Worm (Caenorhabditis elegans): ENCODE measurements around the gene npp-3.

npp-3 gene

DNA sequence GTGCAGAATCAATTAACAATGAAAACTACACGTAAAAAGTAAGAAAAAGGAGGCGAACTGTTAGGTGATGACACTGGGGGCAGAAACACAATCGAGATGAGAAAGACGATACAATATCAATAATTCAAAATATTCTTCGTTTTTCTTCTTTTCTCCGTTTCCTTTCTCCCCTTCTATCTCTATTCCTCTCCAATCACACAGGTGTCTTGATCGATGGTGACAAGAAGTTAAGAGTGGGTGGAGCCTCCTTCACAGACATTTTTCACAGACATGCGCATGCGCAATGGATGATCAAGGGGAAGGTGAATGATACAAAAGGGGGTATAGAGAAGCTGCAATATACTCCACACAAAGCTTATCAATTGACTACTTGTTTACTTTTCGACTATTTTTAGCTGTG, 19.8 kb downstream of the npp-3 start:
- no peak for TF ChIP-seq cog-1 (tag; optimal IDR thresholded peaks at IDR 0.05)

DNA sequence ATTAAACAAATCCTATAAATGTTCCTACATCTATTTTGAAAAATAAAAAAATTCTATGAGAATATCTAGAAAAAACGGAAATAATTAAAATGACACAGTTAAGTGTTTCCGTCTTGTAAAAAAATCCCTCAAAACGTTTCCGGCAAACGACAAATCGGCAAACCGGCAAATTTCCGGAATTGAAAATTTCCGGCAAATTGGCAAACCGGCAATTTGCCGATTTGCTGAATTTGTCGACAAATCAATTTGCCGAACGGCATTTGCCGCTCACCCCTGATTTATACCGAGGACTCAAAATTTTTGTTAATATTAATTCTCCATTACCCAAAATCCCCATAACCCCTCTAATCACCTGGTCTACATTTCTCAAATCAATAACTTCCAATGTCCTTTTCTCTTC, 21.5 kb downstream of the npp-3 start:
- TF ChIP-seq tab-1 (GFP tag; IDR thresholded peaks at IDR 0.05) (no peak), ztf-29 (GFP tag; IDR thresholded peaks at IDR 0.05) (no peak), ztf-23 (GFP tag; IDR thresholded peaks at IDR 0.05) (no peak), ref-1 (GFP tag; conservative IDR thresholded peaks at IDR 0.05) (no peak), flt-1 (GFP tag; IDR thresholded peaks at IDR 0.05) (no peak), T22C8.4 (GFP tag; IDR thresholded peaks at IDR 0.05) (no peak), cog-1 (tag; optimal IDR thresholded peaks at IDR 0.05) (no peak), med-1 (GFP tag; optimal IDR thresholded peaks at IDR 0.05; ENCODE audit: insufficient read depth) (no peak), klf-2 (GFP tag; conservative IDR thresholded peaks at IDR 0.05) (no peak)

DNA sequence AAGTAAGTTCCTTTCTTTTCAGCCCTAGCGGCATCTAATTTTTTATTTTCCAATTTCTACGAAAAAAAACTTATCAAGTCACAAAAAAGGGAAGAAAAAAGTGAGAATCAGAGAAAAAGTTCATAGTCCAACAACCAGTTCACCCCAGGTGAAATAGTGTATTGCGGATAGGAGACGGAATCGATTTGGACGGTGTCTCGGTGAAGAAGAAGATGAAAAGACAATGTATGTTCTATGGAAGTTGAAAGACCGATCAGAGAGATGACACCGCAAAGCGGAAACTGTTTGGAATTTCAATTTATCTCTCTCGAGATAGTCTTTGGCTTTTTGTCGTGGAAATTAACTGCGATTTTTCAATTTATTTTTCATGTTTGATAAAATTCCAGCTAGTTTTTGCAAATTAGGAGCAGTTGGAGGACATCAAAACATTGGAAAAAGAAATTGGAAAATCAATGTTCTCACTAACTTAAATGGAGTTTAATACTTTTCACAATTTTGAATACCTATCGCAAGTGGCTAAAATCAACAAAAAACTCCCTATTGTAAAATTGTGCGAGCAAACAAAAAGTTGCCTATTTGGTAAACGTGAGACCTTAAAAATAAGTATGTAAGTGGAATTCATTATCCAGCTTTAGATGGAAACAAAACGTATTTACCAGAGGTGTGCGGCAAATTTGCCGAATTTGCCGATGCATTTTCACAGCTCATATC, 22.2 kb downstream of the npp-3 start:
- no peak for TF ChIP-seq med-1 (GFP tag; optimal IDR thresholded peaks at IDR 0.05; ENCODE audit: insufficient read depth)
- TF ChIP-seq tab-1 (GFP tag; IDR thresholded peaks at IDR 0.05), result no peak
- no peak for TF ChIP-seq ref-1 (GFP tag; conservative IDR thresholded peaks at IDR 0.05)
- TF ChIP-seq flt-1 (GFP tag; IDR thresholded peaks at IDR 0.05), result no peak
- no peak for TF ChIP-seq klf-2 (GFP tag; conservative IDR thresholded peaks at IDR 0.05)
- no peak for TF ChIP-seq ztf-29 (GFP tag; IDR thresholded peaks at IDR 0.05)
- TF ChIP-seq ztf-23 (GFP tag; IDR thresholded peaks at IDR 0.05), result no peak
- TF ChIP-seq cog-1 (tag; optimal IDR thresholded peaks at IDR 0.05), result no peak
- no peak for TF ChIP-seq T22C8.4 (GFP tag; IDR thresholded peaks at IDR 0.05)

DNA sequence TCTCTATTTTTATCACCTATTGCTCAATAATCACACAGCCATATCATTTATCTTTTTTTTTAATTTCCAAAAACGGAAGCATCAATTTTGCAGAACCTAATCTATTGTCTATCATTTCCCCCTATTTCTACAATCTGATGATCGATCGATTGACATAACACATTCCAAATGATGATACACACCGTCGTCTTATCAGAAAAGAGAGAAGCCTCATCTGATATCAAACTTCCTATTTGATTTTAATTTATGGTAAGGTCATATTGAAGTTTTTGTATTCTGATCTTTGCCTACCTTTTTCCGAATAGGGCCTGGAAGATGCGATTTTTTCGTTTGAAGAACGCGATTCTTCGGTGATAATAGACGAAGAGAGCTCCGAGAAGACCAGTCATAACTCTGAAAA, 25.0 kb downstream of the npp-3 start:
- TF ChIP-seq ztf-29 (GFP tag; IDR thresholded peaks at IDR 0.05) (no peak), ztf-23 (GFP tag; IDR thresholded peaks at IDR 0.05) (no peak), flt-1 (GFP tag; IDR thresholded peaks at IDR 0.05) (no peak), med-1 (GFP tag; optimal IDR thresholded peaks at IDR 0.05; ENCODE audit: insufficient read depth) (no peak), T22C8.4 (GFP tag; IDR thresholded peaks at IDR 0.05) (no peak), cog-1 (tag; optimal IDR thresholded peaks at IDR 0.05) (no peak), klf-2 (GFP tag; conservative IDR thresholded peaks at IDR 0.05) (no peak), ref-1 (GFP tag; conservative IDR thresholded peaks at IDR 0.05) (no peak), tab-1 (GFP tag; IDR thresholded peaks at IDR 0.05) (no peak)

DNA sequence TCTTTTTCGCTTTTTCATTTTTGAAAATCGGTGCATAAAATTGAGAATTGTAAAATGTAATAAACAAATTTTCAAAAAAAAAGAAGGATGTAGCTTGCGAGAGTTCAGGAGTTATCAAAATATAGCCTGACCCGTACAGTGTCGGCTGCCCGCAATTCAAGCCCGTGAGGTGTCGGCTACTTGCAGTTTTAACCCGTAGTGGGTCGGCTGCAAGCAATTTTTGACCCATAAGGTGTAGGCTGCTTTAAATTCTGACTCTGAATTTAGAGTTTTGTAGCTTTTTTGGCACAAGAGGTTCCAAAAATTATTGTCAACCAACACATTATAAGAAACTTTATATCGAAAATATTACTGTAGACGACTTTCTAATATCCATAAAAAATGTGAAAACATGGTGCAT, 28.6 kb downstream of the npp-3 start:
- TF ChIP-seq flt-1 (GFP tag; IDR thresholded peaks at IDR 0.05) (no peak), med-1 (GFP tag; optimal IDR thresholded peaks at IDR 0.05; ENCODE audit: insufficient read depth) (no peak), tab-1 (GFP tag; IDR thresholded peaks at IDR 0.05) (no peak), ref-1 (GFP tag; conservative IDR thresholded peaks at IDR 0.05) (no peak), T22C8.4 (GFP tag; IDR thresholded peaks at IDR 0.05) (no peak), ztf-23 (GFP tag; IDR thresholded peaks at IDR 0.05) (no peak), klf-2 (GFP tag; conservative IDR thresholded peaks at IDR 0.05) (no peak)

DNA sequence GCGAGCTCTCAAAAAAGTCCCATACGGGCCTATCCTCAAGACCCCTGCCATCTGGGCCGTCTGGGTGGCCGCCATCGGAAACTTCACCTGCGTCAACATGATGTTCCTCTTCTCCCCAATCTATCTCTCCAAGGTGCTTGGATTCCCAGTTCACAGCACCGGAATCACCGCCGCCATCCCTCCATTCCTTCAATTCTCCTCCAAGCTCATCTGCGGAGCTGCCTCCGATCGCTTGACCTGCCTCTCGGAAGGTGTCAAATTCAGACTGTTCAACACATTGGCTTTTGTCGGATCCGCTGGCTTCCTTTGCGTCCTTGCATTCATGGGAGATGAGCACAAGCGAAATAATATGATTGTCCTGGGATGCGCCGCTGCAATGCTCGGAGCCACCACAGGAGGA, 29.6 kb downstream of the npp-3 start:
- no peak for TF ChIP-seq ztf-29 (GFP tag; IDR thresholded peaks at IDR 0.05)
- no peak for TF ChIP-seq flt-1 (GFP tag; IDR thresholded peaks at IDR 0.05)
- no peak for TF ChIP-seq ztf-23 (GFP tag; IDR thresholded peaks at IDR 0.05)

DNA sequence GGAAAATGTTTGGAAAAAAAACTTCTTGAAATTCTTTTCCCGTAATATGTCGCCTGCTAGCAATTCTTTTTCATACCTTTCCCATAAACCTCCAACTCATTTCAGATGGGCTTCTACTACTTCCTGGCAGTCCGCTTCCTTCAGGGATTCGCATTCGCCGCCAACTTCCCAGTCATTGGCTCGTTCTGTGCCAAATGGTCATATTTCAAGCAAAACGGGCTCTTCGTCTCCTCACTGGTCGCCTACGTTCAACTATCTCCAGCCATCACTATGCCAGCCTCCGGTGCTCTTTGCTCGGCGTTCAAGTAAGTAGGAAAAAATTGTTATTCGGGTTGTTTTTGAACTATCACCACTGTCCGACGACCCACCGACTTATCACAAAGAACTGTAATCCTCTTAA, 30.5 kb downstream of the npp-3 start:
- no peak for TF ChIP-seq ref-1 (GFP tag; conservative IDR thresholded peaks at IDR 0.05)
- no peak for TF ChIP-seq klf-2 (GFP tag; conservative IDR thresholded peaks at IDR 0.05)
- TF ChIP-seq flt-1 (GFP tag; IDR thresholded peaks at IDR 0.05), result no peak
- no peak for TF ChIP-seq ztf-23 (GFP tag; IDR thresholded peaks at IDR 0.05)
- no peak for TF ChIP-seq cog-1 (tag; optimal IDR thresholded peaks at IDR 0.05)
- TF ChIP-seq T22C8.4 (GFP tag; IDR thresholded peaks at IDR 0.05), result no peak

DNA sequence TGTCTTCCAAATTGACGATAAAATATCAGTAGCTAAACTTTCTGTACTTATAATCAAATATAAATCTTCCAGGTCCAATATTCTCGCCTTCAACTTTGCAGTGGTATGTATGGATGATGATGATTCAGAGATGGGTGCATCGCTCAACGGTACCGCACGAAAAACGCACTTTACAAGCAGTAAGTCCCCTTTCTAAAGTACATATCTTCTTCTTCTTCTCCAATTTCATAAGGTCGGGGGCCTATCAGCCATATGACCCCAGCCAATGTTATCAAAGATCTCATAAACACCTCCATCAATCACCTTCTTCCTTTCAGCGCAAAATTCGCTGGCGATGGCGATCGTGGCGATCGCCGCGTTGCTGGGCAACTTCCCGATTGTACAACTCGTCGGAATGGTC, 31.1 kb downstream of the npp-3 start:
- no peak for TF ChIP-seq med-1 (GFP tag; optimal IDR thresholded peaks at IDR 0.05; ENCODE audit: insufficient read depth)
- TF ChIP-seq ztf-29 (GFP tag; IDR thresholded peaks at IDR 0.05), result no peak
- TF ChIP-seq ztf-23 (GFP tag; IDR thresholded peaks at IDR 0.05), result no peak
- no peak for TF ChIP-seq cog-1 (tag; optimal IDR thresholded peaks at IDR 0.05)
- no peak for TF ChIP-seq ref-1 (GFP tag; conservative IDR thresholded peaks at IDR 0.05)
- TF ChIP-seq T22C8.4 (GFP tag; IDR thresholded peaks at IDR 0.05), result no peak
- no peak for TF ChIP-seq klf-2 (GFP tag; conservative IDR thresholded peaks at IDR 0.05)
- no peak for TF ChIP-seq flt-1 (GFP tag; IDR thresholded peaks at IDR 0.05)
- TF ChIP-seq tab-1 (GFP tag; IDR thresholded peaks at IDR 0.05), result no peak

DNA sequence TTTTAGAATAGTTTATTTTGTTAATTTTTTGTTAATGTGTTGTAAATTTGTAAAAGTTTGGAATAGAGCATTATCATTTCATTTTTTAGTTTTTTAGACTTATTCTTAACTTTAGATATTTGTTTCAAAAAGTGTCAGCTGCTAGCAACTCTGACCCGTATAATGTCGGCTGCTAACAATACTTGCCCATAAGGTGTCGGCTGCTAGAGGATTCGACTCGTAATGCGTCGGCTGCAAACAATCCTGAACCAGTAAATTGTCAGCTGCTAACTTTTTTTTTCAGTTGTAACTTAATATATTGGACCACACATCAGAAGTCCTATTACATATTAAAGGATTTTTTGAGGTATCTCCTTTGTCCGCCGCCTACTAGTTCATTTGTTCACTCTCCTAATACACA, 31.8 kb downstream of the npp-3 start:
- no peak for TF ChIP-seq med-1 (GFP tag; optimal IDR thresholded peaks at IDR 0.05; ENCODE audit: insufficient read depth)
- TF ChIP-seq ztf-29 (GFP tag; IDR thresholded peaks at IDR 0.05), result no peak
- no peak for TF ChIP-seq tab-1 (GFP tag; IDR thresholded peaks at IDR 0.05)
- TF ChIP-seq ref-1 (GFP tag; conservative IDR thresholded peaks at IDR 0.05), result no peak
- TF ChIP-seq ztf-23 (GFP tag; IDR thresholded peaks at IDR 0.05), result no peak
- TF ChIP-seq T22C8.4 (GFP tag; IDR thresholded peaks at IDR 0.05), result no peak
- TF ChIP-seq cog-1 (tag; optimal IDR thresholded peaks at IDR 0.05), result no peak
- TF ChIP-seq klf-2 (GFP tag; conservative IDR thresholded peaks at IDR 0.05), result no peak
- no peak for TF ChIP-seq flt-1 (GFP tag; IDR thresholded peaks at IDR 0.05)

DNA sequence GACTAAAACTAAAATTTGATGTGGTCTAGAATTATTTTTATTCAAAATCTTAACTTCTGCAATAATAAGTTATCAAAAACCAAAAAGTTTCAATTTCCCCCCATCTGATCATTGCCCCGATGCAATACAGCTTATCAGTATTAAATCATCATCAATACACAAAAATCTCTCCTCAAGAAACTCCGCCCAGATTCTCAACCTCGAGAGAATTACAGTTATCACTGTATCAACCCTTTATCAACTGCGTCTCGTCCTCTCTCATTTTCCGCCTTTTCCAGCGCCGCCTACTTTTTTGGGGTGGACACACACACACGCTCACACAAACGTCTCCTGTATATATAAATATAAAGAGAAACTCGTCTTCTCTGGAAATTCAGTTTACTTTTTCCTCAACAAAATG, 32.3 kb downstream of the npp-3 start, which contains the start of gene T27D12.1:
Gene T27D12.1 (plus strand): TSS at position 301 of the 400 bp plus-strand sequence.
- no peak for TF ChIP-seq tab-1 (GFP tag; IDR thresholded peaks at IDR 0.05)
- TF ChIP-seq med-1 (GFP tag; optimal IDR thresholded peaks at IDR 0.05; ENCODE audit: insufficient read depth), result no peak
- no peak for TF ChIP-seq ref-1 (GFP tag; conservative IDR thresholded peaks at IDR 0.05)
- no peak for TF ChIP-seq ztf-29 (GFP tag; IDR thresholded peaks at IDR 0.05)
- no peak for TF ChIP-seq flt-1 (GFP tag; IDR thresholded peaks at IDR 0.05)
- no peak for TF ChIP-seq ztf-23 (GFP tag; IDR thresholded peaks at IDR 0.05)
